Worm (Caenorhabditis elegans): ENCODE results near the gene T07G12.2.

ce11 chrIV:10481695-10482094 is 48.8 kb upstream of the T07G12.2 start, which contains the start of gene egl-21:
- TF ChIP-seq hlh-30 (tag; optimal IDR thresholded peaks at IDR 0.05; ENCODE audit: insufficient read depth) (no peak), ama-1 (optimal IDR thresholded peaks at IDR 0.05) (no peak), ceh-14 (tag; optimal IDR thresholded peaks at IDR 0.05) (peak; percentile 67)
